Fruit fly (Drosophila melanogaster): ENCODE results near the gene CG32579.

The CG32579 gene

dm6 chrX:16358670-16359320 is 35.7 kb downstream of the CG32579 start, which contains the start of the genes U2af50 and PIG-Q (continued):
- TF ChIP-seq CG30431 (GFP tag; optimal IDR thresholded peaks at IDR 0.05), result no peak
- TF ChIP-seq CG6689 (GFP tag; IDR thresholded peaks at IDR 0.05), result peak; percentile 100
- TF ChIP-seq btn (GFP tag; optimal IDR thresholded peaks at IDR 0.05), result no peak
- peak; percentile 58 for TF ChIP-seq wek (GFP tag; optimal IDR thresholded peaks at IDR 0.05)
- peak; percentile 95 for TF ChIP-seq unpg (GFP tag; optimal IDR thresholded peaks at IDR 0.05)
- TF ChIP-seq fd3F (GFP tag; optimal IDR thresholded peaks at IDR 0.05), result peak; percentile 93
- peak; percentile 33 for TF ChIP-seq CG16863 (GFP tag; optimal IDR thresholded peaks at IDR 0.05)
- TF ChIP-seq CG2712 (tag; optimal IDR thresholded peaks at IDR 0.05), result peak; percentile 96
- no peak for TF ChIP-seq CG32772 (GFP tag; IDR thresholded peaks at IDR 0.05)
- peak; percentile 94 for TF ChIP-seq Hr3 (GFP tag; optimal IDR thresholded peaks at IDR 0.05)
- TF ChIP-seq bcd (GFP tag; optimal IDR thresholded peaks at IDR 0.05), result peak; percentile 93
- peak; percentile 1 for TF ChIP-seq zf30C (GFP tag; optimal IDR thresholded peaks at IDR 0.05)
- peak; percentile 74 for TF ChIP-seq CG6683 (GFP tag; optimal IDR thresholded peaks at IDR 0.05)
- no peak for TF ChIP-seq Hmr (GFP tag; optimal IDR thresholded peaks at IDR 0.05)
- peak; percentile 45 for TF ChIP-seq Dad (GFP tag; optimal IDR thresholded peaks at IDR 0.05)
- TF ChIP-seq Kr (GFP tag; optimal IDR thresholded peaks at IDR 0.05), result peak; percentile 57
- TF ChIP-seq CG6272 (GFP tag; IDR thresholded peaks at IDR 0.05), result no peak
- no peak for TF ChIP-seq ato (GFP tag; IDR thresholded peaks at IDR 0.05; ENCODE audit: partially characterized antibody)
- TF ChIP-seq Elba2 (GFP tag; optimal IDR thresholded peaks at IDR 0.05), result peak; percentile 30
- peak; percentile 28 for TF ChIP-seq Sry-δ (GFP tag; optimal IDR thresholded peaks at IDR 0.05)
- TF ChIP-seq yki (optimal IDR thresholded peaks at IDR 0.05), result no peak
- TF ChIP-seq croc (GFP tag; conservative IDR thresholded peaks at IDR 0.05), result peak; percentile 90
- TF ChIP-seq chif (GFP tag; optimal IDR thresholded peaks at IDR 0.05), result peak; percentile 12 to 68
- TF ChIP-seq HHEX (GFP tag; optimal IDR thresholded peaks at IDR 0.05), result peak; percentile 91
- peak; percentile 78 for TF ChIP-seq CG12219 (GFP tag; optimal IDR thresholded peaks at IDR 0.05)
- TF ChIP-seq CG13287 (GFP tag; IDR thresholded peaks at IDR 0.05; ENCODE audit: partially characterized antibody), result peak; percentile 53
- TF ChIP-seq CG9817 (tag; optimal IDR thresholded peaks at IDR 0.05), result no peak
- no peak; the same call in 1 of the 2 replicates for TF ChIP-seq stc (GFP tag; IDR thresholded peaks at IDR 0.05)
- TF ChIP-seq CG14014 (GFP tag; IDR thresholded peaks at IDR 0.05), result peak; percentile 92
- TF ChIP-seq Sin3A (optimal IDR thresholded peaks at IDR 0.05), result no peak
- TF ChIP-seq insv (GFP tag; optimal IDR thresholded peaks at IDR 0.05), result peak in 1 of 2 experiments; percentile 63
- no peak; the same call in 1 of the 2 replicates for TF ChIP-seq danr (GFP tag; IDR thresholded peaks at IDR 0.05)
- peak; percentile 46 for TF ChIP-seq NK7.1 (GFP tag; optimal IDR thresholded peaks at IDR 0.05)
- TF ChIP-seq Dp (GFP tag; optimal IDR thresholded peaks at IDR 0.05), result peak; percentile 17
- TF ChIP-seq en (GFP tag; optimal IDR thresholded peaks at IDR 0.05), result no peak
- TF ChIP-seq Bdp1 (GFP tag; optimal IDR thresholded peaks at IDR 0.05), result no peak
- TF ChIP-seq tio (GFP tag; optimal IDR thresholded peaks at IDR 0.05), result no peak
- no peak for TF ChIP-seq corto (GFP tag; optimal IDR thresholded peaks at IDR 0.05)
- TF ChIP-seq ham (GFP tag; IDR thresholded peaks at IDR 0.05), result no peak
- no peak; the same call in 2 of the 3 replicates for TF ChIP-seq Optix (GFP tag; IDR thresholded peaks at IDR 0.05)
- peak; percentile 92 for TF ChIP-seq CG10979 (tag; optimal IDR thresholded peaks at IDR 0.05)
- peak; percentile 71 for TF ChIP-seq slou (GFP tag; optimal IDR thresholded peaks at IDR 0.05)
- TF ChIP-seq gem (tag; optimal IDR thresholded peaks at IDR 0.05), result peak; percentile 97
- peak; percentile 90 for TF ChIP-seq Med (GFP tag)
- TF ChIP-seq vfl (GFP tag; optimal IDR thresholded peaks at IDR 0.05), result peak; percentile 16
- no peak for TF ChIP-seq bbx (GFP tag; IDR thresholded peaks at IDR 0.05; ENCODE audit: partially characterized antibody)
- peak; percentile 67 for TF ChIP-seq zfh2 (GFP tag; optimal IDR thresholded peaks at IDR 0.05)
- peak; percentile 85 for TF ChIP-seq CG7357 (GFP tag; IDR thresholded peaks at IDR 0.05)
- TF ChIP-seq CG11247 (GFP tag; IDR thresholded peaks at IDR 0.05), result no peak
- peak; percentile 51 for TF ChIP-seq Atf3 (GFP tag; optimal IDR thresholded peaks at IDR 0.05)
- TF ChIP-seq CG14050 (GFP tag; IDR thresholded peaks at IDR 0.05), result no peak; the same call in 1 of the 3 replicates
